Worm (Caenorhabditis elegans): ENCODE results near the gene Y69A2AR.19.

ce11 chrIV:2451233-2451632, 37.4 kb upstream of the Y69A2AR.19 start, which contains the start of gene C45G7.13:
- no peak for TF ChIP-seq him-1 (tag; optimal IDR thresholded peaks at IDR 0.05)
- TF ChIP-seq W03F9.2 (tag; optimal IDR thresholded peaks at IDR 0.05): no peak
- no peak for TF ChIP-seq dao-5 (tag; optimal IDR thresholded peaks at IDR 0.05)
